ENCODE assay signal across 2 worm cellular contexts in the genomic region with DNA sequence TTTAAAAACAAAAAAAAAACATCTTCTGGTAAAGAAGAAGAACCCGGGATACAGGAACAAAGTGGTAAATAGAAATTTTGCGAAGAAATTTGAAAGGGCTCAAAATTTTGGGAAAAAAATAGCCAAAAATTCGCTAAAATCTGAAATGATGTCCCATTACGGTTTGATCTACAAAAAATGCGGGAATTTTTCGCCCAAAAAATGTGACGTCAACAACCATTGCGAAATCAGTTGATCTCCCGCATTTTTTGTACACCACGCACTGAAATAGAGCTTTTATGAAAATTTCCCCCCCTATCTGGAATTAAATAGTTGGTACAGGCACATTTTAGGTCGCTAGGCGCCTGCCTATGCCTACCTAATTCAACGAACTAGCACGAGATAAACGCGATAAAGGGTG.
TF ChIP-seq lines count a peak whose summit lies in the region.

No protein-coding gene starts in this region.

TF ChIP-seq in whole organism, L4 larva, 104 proteins besides CTCF, POLR2A, EP300 and RAD21:
- TF ChIP-seq mxl-2 (GFP tag; conservative IDR thresholded peaks at IDR 0.05; lab: Robert Waterston, UW): 0 out of 2 replicates have a peak, but pooled peaks have one; percentile 10
- no peak for TF ChIP-seq daf-8 (GFP tag; IDR thresholded peaks at IDR 0.05; lab: Robert Waterston, UW)
- no peak for TF ChIP-seq lin-1 (GFP tag; IDR thresholded peaks at IDR 0.05; lab: Robert Waterston, UW)
- peak; percentile 68 for TF ChIP-seq aha-1 (tag; lab: Kevin White, UChicago)
- TF ChIP-seq Y48G9A.11 (GFP tag; IDR thresholded peaks at IDR 0.05; lab: Robert Waterston, UW): no peak
- no peak for TF ChIP-seq dmd-6 (GFP tag; IDR thresholded peaks at IDR 0.05; lab: Robert Waterston, UW)

TF ChIP-seq in whole organism, young adult, 124 proteins besides CTCF, POLR2A, EP300 and RAD21:
- no peak for TF ChIP-seq rcor-1 (GFP tag; IDR thresholded peaks at IDR 0.05; lab: Robert Waterston, UW)
- peak; percentile 21; the same call in 1 of the 2 replicates for TF ChIP-seq madf-6 (GFP tag; IDR thresholded peaks at IDR 0.05; lab: Robert Waterston, UW)
- no peak for TF ChIP-seq ztf-22 (GFP tag; optimal IDR thresholded peaks at IDR 0.05; lab: Kevin White, UChicago)
- TF ChIP-seq cebp-1 (GFP tag; IDR thresholded peaks at IDR 0.05; lab: Robert Waterston, UW): no peak
- peak; percentile 63 for TF ChIP-seq cebp-1 (tag; optimal IDR thresholded peaks at IDR 0.05; lab: Kevin White, UChicago)
- TF ChIP-seq Y95B8A.8 (GFP tag; IDR thresholded peaks at IDR 0.05; lab: Robert Waterston, UW): no peak
- no peak for TF ChIP-seq ceh-100 (GFP tag; IDR thresholded peaks at IDR 0.05; lab: Robert Waterston, UW)
- 0 out of 2 replicates have a peak, but pooled peaks have one; percentile 35 for TF ChIP-seq Y79H2A.3 (GFP tag; conservative IDR thresholded peaks at IDR 0.05; lab: Robert Waterston, UW)
TF ChIP-seq in whole organism, young adult: peak in this region for 3.
